Fruit fly (Drosophila melanogaster): ENCODE data around the gene mnb.
A peak's percentile ranks its signal among the peaks of the same experiment; 100 is the strongest.

mnb gene

dm6 chrX:17886449-17887207, 394 bp downstream of the mnb start (continued):
- no peak for TF ChIP-seq CG32264 (GFP tag; optimal IDR thresholded peaks at IDR 0.05)
- TF ChIP-seq Vsx2 (GFP tag; optimal IDR thresholded peaks at IDR 0.05; ENCODE audit: partially characterized antibody), result no peak

dm6 chrX:17886107-17886448, 944 bp downstream of the mnb start:
- TF ChIP-seq OdsH (GFP tag; optimal IDR thresholded peaks at IDR 0.05), result no peak
- no peak for TF ChIP-seq Dfd (GFP tag; optimal IDR thresholded peaks at IDR 0.05)
- TF ChIP-seq Dif (GFP tag; optimal IDR thresholded peaks at IDR 0.05; ENCODE audit: partially characterized antibody), result no peak
- TF ChIP-seq fru (GFP tag; optimal IDR thresholded peaks at IDR 0.05), result no peak
- TF ChIP-seq h (GFP tag; optimal IDR thresholded peaks at IDR 0.05), result no peak
- TF ChIP-seq brk (GFP tag; optimal IDR thresholded peaks at IDR 0.05), result no peak
- TF ChIP-seq Hr83 (GFP tag; optimal IDR thresholded peaks at IDR 0.05; ENCODE audit: poor library complexity, severe bottlenecking), result no peak
- TF ChIP-seq sv (GFP tag; optimal IDR thresholded peaks at IDR 0.05), result no peak
- no peak for TF ChIP-seq HLH106 (tag; optimal IDR thresholded peaks at IDR 0.05)
- TF ChIP-seq dsf (GFP tag; optimal IDR thresholded peaks at IDR 0.05; ENCODE audit: borderline replicate concordance), result no peak
- no peak for TF ChIP-seq rgr (GFP tag; optimal IDR thresholded peaks at IDR 0.05)
- TF ChIP-seq ey (GFP tag; optimal IDR thresholded peaks at IDR 0.05), result no peak

- TF ChIP-seq psq (GFP tag; optimal IDR thresholded peaks at IDR 0.05), result peak; percentile 13
- TF ChIP-seq CG9705 (GFP tag; optimal IDR thresholded peaks at IDR 0.05), result no peak
Measured at dm6 chrX:17885295-17885694, 1.7 kb downstream of the mnb start.

dm6 chrX:17884567-17884966, 2.5 kb downstream of the mnb start:
- TF ChIP-seq HLH106 (tag; optimal IDR thresholded peaks at IDR 0.05), result no peak
- no peak for TF ChIP-seq br (GFP tag; optimal IDR thresholded peaks at IDR 0.05)
- no peak for TF ChIP-seq tai (GFP tag; optimal IDR thresholded peaks at IDR 0.05)
- no peak for TF ChIP-seq psq (GFP tag; optimal IDR thresholded peaks at IDR 0.05)
- TF ChIP-seq ey (GFP tag; optimal IDR thresholded peaks at IDR 0.05), result no peak
- no peak for TF ChIP-seq Hr78 (GFP tag; optimal IDR thresholded peaks at IDR 0.05)
- TF ChIP-seq dsf (GFP tag; optimal IDR thresholded peaks at IDR 0.05; ENCODE audit: borderline replicate concordance), result no peak
- no peak for TF ChIP-seq sv (GFP tag; optimal IDR thresholded peaks at IDR 0.05)

dm6 chrX:17883418-17883817, 3.6 kb downstream of the mnb start, which contains the start of gene CG12985:
CG12985 (plus strand) TSS chrX:17883718.
- TF ChIP-seq fru (GFP tag; optimal IDR thresholded peaks at IDR 0.05), result no peak
- no peak for TF ChIP-seq rgr (GFP tag; optimal IDR thresholded peaks at IDR 0.05)

dm6 chrX:17882769-17883168, 4.3 kb downstream of the mnb start:
- TF ChIP-seq sv (GFP tag; optimal IDR thresholded peaks at IDR 0.05) (no peak), sage (GFP tag; optimal IDR thresholded peaks at IDR 0.05) (no peak), N (GFP tag; optimal IDR thresholded peaks at IDR 0.05) (no peak), dmrt93B (GFP tag; optimal IDR thresholded peaks at IDR 0.05) (no peak), Myc (optimal IDR thresholded peaks at IDR 0.05) (no peak), woc (GFP tag; optimal IDR thresholded peaks at IDR 0.05) (no peak), GATAd (GFP tag; optimal IDR thresholded peaks at IDR 0.05) (no peak), Vsx2 (GFP tag; optimal IDR thresholded peaks at IDR 0.05; ENCODE audit: partially characterized antibody) (no peak), jim (GFP tag; optimal IDR thresholded peaks at IDR 0.05) (no peak), tai (GFP tag; optimal IDR thresholded peaks at IDR 0.05) (no peak), Abd-B (GFP tag; optimal IDR thresholded peaks at IDR 0.05) (no peak)
